Worm (Caenorhabditis elegans): ENCODE results near the gene pde-4.

ce11 chrII:7681898-7682297, 30.9 kb upstream of the pde-4 start, which contains the start of gene lin-26:
- no peak for TF ChIP-seq che-1 (tag; optimal IDR thresholded peaks at IDR 0.05)
- TF ChIP-seq ceh-14 (tag; optimal IDR thresholded peaks at IDR 0.05) = no peak
- no peak for TF ChIP-seq elt-2 (tag; optimal IDR thresholded peaks at IDR 0.05)
- no peak for TF ChIP-seq pag-3 (tag; optimal IDR thresholded peaks at IDR 0.05; ENCODE audit: borderline replicate concordance)
- TF ChIP-seq ceh-22 (tag; optimal IDR thresholded peaks at IDR 0.05) = no peak
- TF ChIP-seq ceh-2 (tag; optimal IDR thresholded peaks at IDR 0.05) = no peak
- no peak for TF ChIP-seq tbx-2 (tag; optimal IDR thresholded peaks at IDR 0.05)
- TF ChIP-seq sox-4 (tag; optimal IDR thresholded peaks at IDR 0.05) = no peak
- no peak for TF ChIP-seq hlh-6 (tag; optimal IDR thresholded peaks at IDR 0.05)
- TF ChIP-seq K02D7.2 (tag; optimal IDR thresholded peaks at IDR 0.05) = no peak
- no peak for TF ChIP-seq eyg-1 (tag; optimal IDR thresholded peaks at IDR 0.05)
- no peak for TF ChIP-seq K09A11.1 (tag; optimal IDR thresholded peaks at IDR 0.05; ENCODE audit: insufficient read depth)
- no peak for TF ChIP-seq rnt-1 (tag; optimal IDR thresholded peaks at IDR 0.05)

Data from whole organism, late embryonic.